Worm (Caenorhabditis elegans) whole organism, late embryonic: ENCODE data around the gene ZK637.12.

ENCODE experiments used
- C08G9.2 ChIP-seq: sonication (generic microtip); optimal IDR thresholded peaks from 2 replicates; lab custom pipeline; 2016; ENCODE audit warnings: mild to moderate bottlenecking, missing genetic modification characterization, moderate library complexity, missing compliant biosample characterization
- C38D4.7 ChIP-seq: fragments of 200-800 bp; sonication (Bioruptor generic); optimal IDR thresholded peaks from 2 replicates; lab custom pipeline; 2018; ENCODE audit warnings: mild to moderate bottlenecking, missing genetic modification characterization, moderate library complexity, missing compliant biosample characterization
- K02D7.2 ChIP-seq: sonication (generic microtip); optimal IDR thresholded peaks from 2 replicates; lab custom pipeline; 2017; ENCODE audit warnings: mild to moderate bottlenecking, missing genetic modification characterization, missing compliant biosample characterization
- T23F11.4 ChIP-seq: fragments of 200-800 bp; sonication (Bioruptor generic); optimal IDR thresholded peaks from 2 replicates; lab custom pipeline; 2018; ENCODE audit warnings: mild to moderate bottlenecking, missing genetic modification characterization, missing compliant biosample characterization
- ahr-1 ChIP-seq: sonication (generic microtip); optimal IDR thresholded peaks from 2 replicates; lab custom pipeline; 2016; ENCODE audit warnings: missing genetic modification characterization, missing compliant biosample characterization
- ceh-18 ChIP-seq: sonication (generic microtip); optimal IDR thresholded peaks from 2 replicates; lab custom pipeline; 2016; ENCODE audit warnings: missing genetic modification characterization, missing compliant biosample characterization
- ceh-19 ChIP-seq: fragments of 200-800 bp; sonication (Bioruptor generic); optimal IDR thresholded peaks from 2 replicates; lab custom pipeline; 2018; ENCODE audit warnings: mild to moderate bottlenecking, missing genetic modification characterization, missing compliant biosample characterization
- ceh-2 ChIP-seq: sonication (generic microtip); optimal IDR thresholded peaks from 2 replicates; lab custom pipeline; 2016; ENCODE audit warnings: missing genotype, missing genetic modification characterization, missing compliant biosample characterization
- ceh-6 ChIP-seq: fragments of 200-800 bp; sonication (Bioruptor generic); optimal IDR thresholded peaks from 2 replicates; lab custom pipeline; 2018; ENCODE audit warnings: mild to moderate bottlenecking, missing genetic modification characterization, missing compliant biosample characterization
- ceh-9 ChIP-seq: sonication (generic microtip); optimal IDR thresholded peaks from 2 replicates; lab custom pipeline; 2016; ENCODE audit warnings: mild to moderate bottlenecking, missing genetic modification characterization, inconsistent platforms, missing compliant biosample characterization
- che-1 ChIP-seq: sonication (generic microtip); optimal IDR thresholded peaks from 2 replicates; lab custom pipeline; 2016; ENCODE audit warnings: mild to moderate bottlenecking, missing genetic modification characterization, missing compliant biosample characterization
- dve-1 ChIP-seq: sonication (generic microtip); optimal IDR thresholded peaks from 2 replicates; lab custom pipeline; 2017; ENCODE audit warnings: antibody characterized with exemption, mild to moderate bottlenecking, missing genetic modification characterization, missing compliant biosample characterization
- elt-4 ChIP-seq: sonication (generic microtip); optimal IDR thresholded peaks from 2 replicates; lab custom pipeline; 2016; ENCODE audit warnings: missing genetic modification characterization, missing compliant biosample characterization
- ets-4 ChIP-seq: sonication (generic microtip); optimal IDR thresholded peaks from 2 replicates; lab custom pipeline; 2016; ENCODE audit warnings: missing genetic modification characterization, missing compliant biosample characterization
- eyg-1 ChIP-seq: sonication (generic microtip); optimal IDR thresholded peaks from 2 replicates; lab custom pipeline; 2016; ENCODE audit warnings: missing genotype, missing genetic modification characterization, missing compliant biosample characterization
- fax-1 ChIP-seq: sonication (generic microtip); optimal IDR thresholded peaks from 2 replicates; lab custom pipeline; 2016; ENCODE audit warnings: missing genotype, missing genetic modification characterization, missing compliant biosample characterization
- fkh-10 ChIP-seq: fragments of 150-350 bp; optimal IDR thresholded peaks from 2 replicates; lab custom pipeline; 2014; ENCODE audit warnings: missing biosample characterization, missing genetic modification reagents, missing genetic modification characterization
- fkh-6 ChIP-seq: sonication (generic microtip); optimal IDR thresholded peaks from 2 replicates; lab custom pipeline; 2016; ENCODE audit warnings: missing genetic modification characterization, missing compliant biosample characterization
- gmeb-2 ChIP-seq: sonication (generic microtip); optimal IDR thresholded peaks from 2 replicates; lab custom pipeline; 2016; ENCODE audit warnings: missing genetic modification characterization, inconsistent platforms, missing compliant biosample characterization
- hlh-15 ChIP-seq: sonication (generic microtip); optimal IDR thresholded peaks from 2 replicates; lab custom pipeline; 2016; ENCODE audit warnings: missing genetic modification characterization, missing compliant biosample characterization
- hlh-30 ChIP-seq: sonication (generic microtip); optimal IDR thresholded peaks from 2 replicates; lab custom pipeline; 2017; ENCODE audit warnings: antibody characterized with exemption, missing genetic modification characterization, missing compliant biosample characterization; ENCODE audit not compliant: insufficient read depth
- hlh-6 ChIP-seq: sonication (generic microtip); optimal IDR thresholded peaks from 2 replicates; lab custom pipeline; 2016; ENCODE audit warnings: missing genotype, missing genetic modification characterization, missing compliant biosample characterization
- hlh-8 ChIP-seq: sonication (generic microtip); optimal IDR thresholded peaks from 2 replicates; lab custom pipeline; 2016; ENCODE audit warnings: missing genotype, missing genetic modification characterization, missing compliant biosample characterization
- nfya-1 ChIP-seq: sonication (generic microtip); optimal IDR thresholded peaks from 2 replicates; lab custom pipeline; 2017; ENCODE audit warnings: missing genetic modification characterization, mild to moderate bottlenecking, missing compliant biosample characterization, antibody characterized with exemption, moderate library complexity
- nhr-232 ChIP-seq: sonication (generic microtip); optimal IDR thresholded peaks from 2 replicates; lab custom pipeline; 2016; ENCODE audit warnings: missing genetic modification characterization, missing compliant biosample characterization
- npax-4 ChIP-seq: sonication (generic microtip); optimal IDR thresholded peaks from 2 replicates; lab custom pipeline; 2016; ENCODE audit warnings: missing genetic modification characterization, missing compliant biosample characterization
- odd-2 ChIP-seq: sonication (generic microtip); optimal IDR thresholded peaks from 2 replicates; lab custom pipeline; 2017; ENCODE audit warnings: antibody characterized with exemption, mild to moderate bottlenecking, missing genetic modification characterization, missing compliant biosample characterization
- pag-3 ChIP-seq: sonication (generic microtip); optimal IDR thresholded peaks from 2 replicates; lab custom pipeline; 2016; ENCODE audit warnings: missing compliant biosample characterization, missing genetic modification characterization, borderline replicate concordance
- pax-1 ChIP-seq: fragments of 150-350 bp; optimal IDR thresholded peaks from 2 replicates; lab custom pipeline; 2014; ENCODE audit warnings: missing biosample characterization, missing genetic modification characterization
- pqm-1 ChIP-seq: sonication (generic microtip); optimal IDR thresholded peaks from 2 replicates; lab custom pipeline; 2016; ENCODE audit warnings: missing genetic modification characterization, missing compliant biosample characterization
- pros-1 ChIP-seq: fragments of 150-350 bp; optimal IDR thresholded peaks from 2 replicates; lab custom pipeline; 2014; ENCODE audit warnings: missing biosample characterization, missing genetic modification reagents, missing genetic modification characterization
- sdc-2 ChIP-seq: sonication (generic microtip); optimal IDR thresholded peaks from 2 replicates; lab custom pipeline; 2016; ENCODE audit warnings: missing genotype, missing genetic modification characterization, missing compliant biosample characterization
- sox-4 ChIP-seq: sonication (generic microtip); optimal IDR thresholded peaks from 2 replicates; lab custom pipeline; 2017; ENCODE audit warnings: mild to moderate bottlenecking, missing genetic modification characterization, inconsistent platforms, missing compliant biosample characterization
- syd-9 ChIP-seq: sonication (generic microtip); optimal IDR thresholded peaks from 2 replicates; lab custom pipeline; 2016; ENCODE audit warnings: mild to moderate bottlenecking, missing genetic modification characterization, moderate library complexity, missing compliant biosample characterization
- tbx-2 ChIP-seq: sonication (generic microtip); optimal IDR thresholded peaks from 2 replicates; lab custom pipeline; 2016; ENCODE audit warnings: missing genetic modification characterization, missing compliant biosample characterization
- tbx-7 ChIP-seq: sonication (generic microtip); optimal IDR thresholded peaks from 2 replicates; lab custom pipeline; 2016; ENCODE audit warnings: missing genotype, missing genetic modification characterization, missing compliant biosample characterization
- unc-3 ChIP-seq, 2 experiments: fragments of 200-800 bp in 1 of 2; sonication (Bioruptor generic) in 1 of 2; sonication (generic microtip) in 1 of 2; conservative IDR thresholded peaks in 1 of 2; optimal IDR thresholded peaks in 1 of 2; 2 replicates each; pipeline versions ENCODE4 v1.3.6 to Lab custom; 2016 to 2022; ENCODE audit warnings: missing compliant biosample characterization in 2 of 2, missing genetic modification characterization in 2 of 2, missing genetic modification reagents in 1 of 2
- unc-42 ChIP-seq: sonication (generic microtip); optimal IDR thresholded peaks from 2 replicates; lab custom pipeline; 2016; ENCODE audit warnings: missing genotype, missing genetic modification characterization, missing compliant biosample characterization
- unc-55 ChIP-seq: sonication (generic microtip); optimal IDR thresholded peaks from 2 replicates; lab custom pipeline; 2017; ENCODE audit warnings: missing biosample characterization, missing genetic modification reagents, missing genetic modification characterization
- unc-86 ChIP-seq: sonication (generic microtip); optimal IDR thresholded peaks from 2 replicates; lab custom pipeline; 2016; ENCODE audit warnings: missing genetic modification characterization, missing compliant biosample characterization
- zip-5 ChIP-seq: sonication (generic microtip); optimal IDR thresholded peaks from 2 replicates; lab custom pipeline; 2016; ENCODE audit warnings: missing genetic modification characterization, missing compliant biosample characterization
- ztf-16 ChIP-seq: sonication (generic microtip); optimal IDR thresholded peaks from 2 replicates; lab custom pipeline; 2017; ENCODE audit warnings: missing genetic modification characterization, missing compliant biosample characterization

Gene ZK637.12

DNA sequence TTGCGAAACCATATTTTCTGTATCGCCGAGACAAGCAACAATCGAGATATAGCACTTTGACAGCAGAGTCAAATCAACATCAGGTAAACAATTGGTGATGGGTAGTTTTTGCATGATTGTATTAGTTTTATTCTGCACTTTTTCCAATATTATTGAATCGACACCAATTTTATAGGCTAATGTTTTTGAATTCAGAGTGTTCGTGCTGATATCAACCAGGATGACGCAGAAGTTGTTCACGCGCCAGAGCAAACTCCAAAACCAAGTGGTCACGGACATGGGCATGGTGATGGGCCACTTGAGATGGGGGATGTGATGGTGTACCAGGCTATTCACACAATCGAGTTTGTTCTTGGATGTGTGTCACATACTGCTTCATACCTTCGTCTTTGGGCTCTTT lies 13.9 kb upstream of the ZK637.12 start:
- TF ChIP-seq ahr-1 (tag; lab: Kevin White, UChicago) = no peak
- TF ChIP-seq hlh-8 (tag; lab: Kevin White, UChicago) = no peak
- no peak for TF ChIP-seq eyg-1

DNA sequence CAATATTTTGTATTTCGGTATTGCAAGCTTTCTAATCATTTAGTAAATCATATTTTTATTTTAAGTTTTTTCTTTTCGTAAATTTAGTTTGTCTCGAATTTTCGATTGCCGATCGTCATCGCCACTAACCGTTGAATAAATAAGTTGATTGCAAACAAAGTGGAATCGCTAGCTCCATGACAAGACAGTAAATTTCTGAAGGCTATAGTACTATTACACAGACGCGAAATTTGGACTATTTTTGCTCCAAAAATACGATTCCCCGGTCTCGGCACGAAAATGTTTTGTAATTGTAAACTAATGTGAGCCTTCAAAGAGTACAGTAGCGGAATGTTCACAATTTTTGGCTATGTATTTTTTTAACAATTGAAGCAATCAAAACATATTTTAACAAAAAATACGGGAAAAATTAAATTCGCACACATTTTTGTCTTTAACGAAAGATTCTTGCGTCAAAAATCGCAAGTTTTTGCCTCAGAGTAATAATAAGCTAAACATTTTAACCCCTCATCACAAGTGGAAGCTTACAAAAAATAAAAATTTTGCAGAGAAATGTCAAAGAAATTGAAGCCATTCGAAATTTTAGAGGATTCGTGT lies 12.3 kb upstream of the ZK637.12 start, which contains the start of gene tpk-1:
tpk-1 (plus strand) TSS at position 547 of the 597 bp plus-strand sequence.
- TF ChIP-seq unc-86 (tag; lab: Kevin White, UChicago) = no peak
- no peak for TF ChIP-seq che-1 (tag; lab: Kevin White, UChicago)
- no peak for TF ChIP-seq pag-3
- TF ChIP-seq K02D7.2 = no peak
- TF ChIP-seq pax-1 = no peak
- no peak for TF ChIP-seq npax-4
- no peak for TF ChIP-seq nfya-1 (tag; lab: Kevin White, UChicago)
- TF ChIP-seq fax-1 (tag; lab: Kevin White, UChicago) = no peak
- no peak for TF ChIP-seq ets-4
- no peak for TF ChIP-seq ahr-1 (tag; lab: Kevin White, UChicago)
- no peak for TF ChIP-seq T23F11.4 (GFP tag; lab: Kevin White, UChicago)
- no peak for TF ChIP-seq C38D4.7 (GFP tag; lab: Kevin White, UChicago)

DNA sequence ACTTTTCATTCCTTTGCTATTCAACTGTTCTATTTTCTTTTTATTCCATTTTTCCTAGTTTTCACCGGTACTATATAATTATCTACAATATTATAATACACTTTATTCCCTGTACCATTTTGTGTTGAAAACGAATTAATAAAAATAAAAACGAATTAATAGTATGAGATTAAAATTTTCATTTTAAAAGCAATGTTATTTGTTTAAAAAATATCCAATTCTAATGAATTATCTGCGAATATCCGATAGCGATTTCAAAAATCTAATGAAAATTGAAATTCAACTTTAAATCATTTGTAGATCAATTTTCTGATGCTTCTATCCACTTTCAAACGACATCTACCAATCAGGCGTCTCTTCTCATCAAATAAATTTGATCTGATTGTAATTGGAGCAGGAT lies 10.6 kb upstream of the ZK637.12 start, which contains the start of gene trxr-2:
trxr-2 (plus strand) TSS at position 301 of the 400 bp plus-strand sequence.
- TF ChIP-seq C08G9.2 (tag; lab: Kevin White, UChicago) (no peak), pros-1 (tag; lab: Kevin White, UChicago) (no peak), tbx-7 (tag; lab: Kevin White, UChicago) (no peak), zip-5 (tag; lab: Kevin White, UChicago) (no peak), hlh-30 (no peak), ceh-2 (tag; lab: Kevin White, UChicago) (no peak), pqm-1 (no peak), ceh-6 (no peak), sdc-2 (no peak), fkh-6 (tag; lab: Kevin White, UChicago) (no peak)
- TF ChIP-seq, all 69 proteins: peak for 0

DNA sequence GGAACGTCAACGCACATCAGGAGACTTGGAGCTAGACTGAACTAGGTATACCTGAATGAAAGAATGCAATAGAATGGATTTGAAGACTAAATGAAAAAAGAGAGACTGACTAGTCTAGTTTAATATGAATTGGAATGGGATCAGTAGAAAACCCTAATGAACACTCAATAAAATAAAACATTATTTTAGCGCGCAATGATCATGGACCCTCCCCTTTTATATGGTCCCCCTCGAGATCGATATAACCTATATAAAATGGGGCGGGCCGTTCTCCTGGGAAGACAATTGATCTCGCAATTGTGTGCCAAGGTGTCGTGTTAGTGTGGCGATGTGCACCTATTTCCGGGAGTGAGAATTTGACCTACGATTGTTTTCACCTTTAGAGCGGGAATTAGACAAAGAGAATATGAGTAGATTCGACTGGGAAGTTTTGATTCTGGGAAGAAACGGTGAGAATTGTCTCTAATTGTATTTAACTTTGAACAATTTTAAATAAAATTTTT lies 6.1 kb upstream of the ZK637.12 start, which contains the start of gene cdc-25.3:
cdc-25.3 (minus strand) TSS at position 51 of the 503 bp plus-strand sequence.
- TF ChIP-seq sox-4 (tag; lab: Kevin White, UChicago) (no peak), ceh-6 (no peak), ahr-1 (tag; lab: Kevin White, UChicago) (no peak), gmeb-2 (tag; lab: Kevin White, UChicago) (no peak), dve-1 (tag; lab: Kevin White, UChicago) (no peak), tbx-7 (tag; lab: Kevin White, UChicago) (no peak), pag-3 (no peak), unc-86 (tag; lab: Kevin White, UChicago) (no peak), fkh-10 (GFP tag; lab: Kevin White, UChicago) (no peak), ceh-2 (tag; lab: Kevin White, UChicago) (no peak), unc-42 (tag; lab: Kevin White, UChicago) (no peak), fax-1 (tag; lab: Kevin White, UChicago) (no peak), zip-5 (tag; lab: Kevin White, UChicago) (no peak), nfya-1 (tag; lab: Kevin White, UChicago) (no peak), elt-4 (no peak), fkh-6 (tag; lab: Kevin White, UChicago) (no peak), eyg-1 (no peak)

DNA sequence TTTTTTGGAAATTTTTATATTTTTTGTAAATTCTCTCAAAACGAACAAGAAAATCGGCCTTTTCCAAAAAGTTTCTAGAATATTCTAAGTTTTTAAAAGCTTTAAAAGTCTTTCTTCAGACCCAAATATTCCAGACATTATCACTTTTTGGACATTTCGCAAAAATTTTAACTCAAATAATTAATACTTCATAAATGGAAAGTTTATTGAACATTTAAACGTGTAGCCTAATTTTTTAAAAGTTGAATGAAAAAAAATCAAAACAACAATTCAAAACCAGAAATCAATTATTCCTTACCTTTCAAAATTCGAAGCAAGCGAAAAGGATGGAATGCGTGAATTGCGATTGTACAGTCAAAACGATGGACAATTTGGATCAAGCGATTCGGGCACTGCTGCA lies 4.3 kb upstream of the ZK637.12 start, which contains the start of gene ZK637.15:
ZK637.15 (plus strand) TSS at position 301 of the 400 bp plus-strand sequence.
- no peak for TF ChIP-seq ceh-2 (tag; lab: Kevin White, UChicago)
- TF ChIP-seq ceh-19 (GFP tag; lab: Kevin White, UChicago) = no peak
- no peak for TF ChIP-seq hlh-30
- no peak for TF ChIP-seq ztf-16 (tag; lab: Kevin White, UChicago)
- no peak for TF ChIP-seq che-1 (tag; lab: Kevin White, UChicago)
- no peak for TF ChIP-seq hlh-15
- TF ChIP-seq hlh-6 (tag; lab: Kevin White, UChicago) = no peak
- no peak for TF ChIP-seq nhr-232
- no peak for TF ChIP-seq syd-9 (tag; lab: Kevin White, UChicago)
- TF ChIP-seq odd-2 (tag; lab: Kevin White, UChicago) = no peak
- TF ChIP-seq pqm-1 = no peak
- TF ChIP-seq ceh-9 (tag; lab: Kevin White, UChicago) = no peak
- TF ChIP-seq unc-55 (GFP tag; lab: Kevin White, UChicago) = no peak
- no peak for TF ChIP-seq fkh-6 (tag; lab: Kevin White, UChicago)
- no peak for TF ChIP-seq unc-86 (tag; lab: Kevin White, UChicago)
- TF ChIP-seq ceh-18 (tag; lab: Kevin White, UChicago) = no peak
- TF ChIP-seq eyg-1 = no peak
- no peak for TF ChIP-seq tbx-2
- TF ChIP-seq tbx-7 (tag; lab: Kevin White, UChicago) = no peak
- no peak for TF ChIP-seq unc-3 (GFP tag; conservative IDR thresholded peaks at IDR 0.05; lab: Robert Waterston, UW)
- TF ChIP-seq unc-3 (tag; optimal IDR thresholded peaks at IDR 0.05; lab: Kevin White, UChicago) = no peak
- TF ChIP-seq, all 69 proteins: peak for 0
